Fruit fly (Drosophila melanogaster) whole organism: ENCODE data around the gene GILT2.

Experiments used
- CG8478 ChIP-seq: fragments of >200 bp; optimal IDR thresholded peaks from 2 replicates; lab custom pipeline; 2018; ENCODE audit warnings: inconsistent platforms
- Dll ChIP-seq: fragments of >200 bp; optimal IDR thresholded peaks from 2 replicates; lab custom pipeline; 2017
- pan ChIP-seq: fragments of >200 bp; optimal IDR thresholded peaks from 2 replicates; lab custom pipeline; 2017
- psq ChIP-seq: fragments of >200 bp; optimal IDR thresholded peaks from 2 replicates; lab custom pipeline; 2017
- usp ChIP-seq: fragments of >200 bp; optimal IDR thresholded peaks from 2 replicates; lab custom pipeline; 2017; ENCODE audit warnings: missing biosample characterization, missing genetic modification characterization, mixed read lengths

DNA sequence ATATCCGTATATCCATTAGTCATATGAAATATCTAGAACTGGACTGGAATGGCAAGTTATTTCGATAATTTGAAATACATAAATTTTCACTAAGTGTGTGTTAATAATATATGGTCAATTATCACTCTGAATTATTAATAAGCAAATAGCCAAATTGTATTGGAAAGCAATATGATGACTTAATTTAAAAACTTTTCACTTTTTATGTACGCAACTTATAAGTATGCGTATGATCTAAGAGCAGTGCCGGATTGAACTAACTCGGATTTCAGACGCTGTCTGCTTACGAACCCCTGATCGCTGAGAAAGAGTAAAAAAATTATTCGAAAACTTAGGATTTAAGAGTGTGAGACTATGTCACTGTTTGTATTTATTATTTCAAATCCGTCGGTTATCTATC, 42.8 kb downstream of the GILT2 start, which contains the start of gene CG10232:
- TF ChIP-seq psq (lab: Kevin White, UChicago) (no peak), Dll (no peak), CG8478 (no peak), pan (lab: Kevin White, UChicago) (no peak), usp (GFP tag; lab: Kevin White, UChicago) (no peak)
